Fruit fly (Drosophila melanogaster) whole organism, wandering third instar larva: Measurements from ENCODE around the gene tefu.

Experiments
- Abd-B ChIP-seq: fragments of >200 bp; optimal IDR thresholded peaks from 2 replicates; lab custom pipeline; 2017; ENCODE audit warnings: missing biosample characterization, missing genetic modification characterization
- HLH106 ChIP-seq: fragments of 200-800 bp; optimal IDR thresholded peaks from 3 replicates; lab custom pipeline; 2019; ENCODE audit warnings: missing biosample characterization, mild to moderate bottlenecking, missing genetic modification characterization, moderate library complexity
- Mio ChIP-seq: sonication (Bioruptor generic); optimal IDR thresholded peaks from 2 replicates; lab custom pipeline; 2016; ENCODE audit warnings: missing biosample characterization, missing genetic modification characterization
- brk ChIP-seq: fragments of 200-800 bp; sonication (Bioruptor generic); optimal IDR thresholded peaks from 2 replicates; lab custom pipeline; 2016; ENCODE audit warnings: missing biosample characterization, mild to moderate bottlenecking, missing genetic modification characterization
- dl ChIP-seq, 2 experiments: fragments of 175-275, 200-275 bp in 1 of 2; fragments of 200-275 bp in 1 of 2; sonication (Bioruptor generic); optimal IDR thresholded peaks; lab custom pipeline; 2018; ENCODE audit warnings: mild to moderate bottlenecking in 2 of 2, missing biosample characterization in 2 of 2, missing genetic modification characterization in 2 of 2, moderate library complexity in 2 of 2; ENCODE audit not compliant: partially characterized antibody in 2 of 2, insufficient read depth in 1 of 2
- dmrt93B ChIP-seq: fragments of 200-800 bp; sonication (Bioruptor generic); optimal IDR thresholded peaks from 2 replicates; lab custom pipeline; 2018; ENCODE audit warnings: missing biosample characterization, mild to moderate bottlenecking, missing genetic modification characterization
- ey ChIP-seq: fragments of 200-800 bp; sonication (Bioruptor generic); optimal IDR thresholded peaks from 2 replicates; lab custom pipeline; 2016; ENCODE audit warnings: missing biosample characterization, missing genetic modification characterization
- fru ChIP-seq: fragments of 200-800 bp; sonication (Bioruptor generic); optimal IDR thresholded peaks from 3 replicates; lab custom pipeline; 2016; ENCODE audit warnings: missing biosample characterization, mild to moderate bottlenecking, missing genetic modification characterization
- jim ChIP-seq: fragments of 175-275, 200-325 bp; sonication (Bioruptor generic); optimal IDR thresholded peaks from 2 replicates; lab custom pipeline; 2016; ENCODE audit warnings: missing biosample characterization, mild to moderate bottlenecking, missing genetic modification characterization
- psq ChIP-seq: fragments of 200-800 bp; sonication (Bioruptor generic); optimal IDR thresholded peaks from 3 replicates; lab custom pipeline; 2017; ENCODE audit warnings: missing biosample characterization, mild to moderate bottlenecking, missing genetic modification characterization, moderate library complexity

DNA sequence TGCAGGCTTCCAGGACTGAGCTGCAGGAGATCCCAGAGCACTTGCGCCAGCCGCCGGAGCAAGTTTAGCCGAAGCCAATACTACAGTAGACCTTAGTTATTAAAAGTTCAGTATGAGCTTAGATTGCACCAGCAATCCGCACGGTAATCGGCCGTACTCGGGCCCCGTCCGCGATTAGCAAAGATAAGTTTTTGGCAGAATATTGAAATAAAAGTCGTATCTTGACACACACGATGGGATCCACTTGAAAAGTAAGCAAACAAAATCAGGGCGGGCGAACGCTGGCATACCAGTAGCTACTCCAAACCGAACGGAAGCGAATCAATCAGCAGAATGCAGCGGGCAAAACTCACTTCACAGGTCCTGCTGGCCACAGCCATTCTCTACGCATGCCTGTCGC is 11.8 kb downstream of the tefu start, which contains the start of gene CG34316:
- TF ChIP-seq dl (GFP tag; optimal IDR thresholded peaks at IDR 0.05; lab: Kevin White, UChicago; ENCODE audit: insufficient read depth in 1 of 2, partially characterized antibody in 2 of 2), result no peak
- TF ChIP-seq jim (GFP tag; lab: Kevin White, UChicago), result no peak
- no peak for TF ChIP-seq ey (GFP tag; lab: Kevin White, UChicago)
- TF ChIP-seq fru (GFP tag; lab: Kevin White, UChicago), result no peak
- no peak for TF ChIP-seq HLH106
- no peak for TF ChIP-seq brk (GFP tag; lab: Kevin White, UChicago)
- TF ChIP-seq dmrt93B (GFP tag; lab: Kevin White, UChicago), result no peak
- TF ChIP-seq psq (GFP tag; lab: Kevin White, UChicago), result no peak
- TF ChIP-seq Mio (GFP tag; lab: Kevin White, UChicago), result no peak
- TF ChIP-seq Abd-B, result no peak
